Worm (Caenorhabditis elegans) whole organism, L3 larva: Measurements from ENCODE around the gene spp-27.
A peak's percentile ranks its signal among the peaks of the same experiment; 100 is the strongest.

Source experiments
- R02D3.7 ChIP-seq: fragments of 150-350 bp; optimal IDR thresholded peaks from 2 replicates; lab custom pipeline; 2014; ENCODE audit warnings: missing biosample characterization, missing genetic modification characterization
- ZK546.5 ChIP-seq: sonication (generic microtip); optimal IDR thresholded peaks from 2 replicates; lab custom pipeline; 2017; ENCODE audit warnings: missing biosample characterization, missing genetic modification characterization
- aly-2 ChIP-seq: fragments of 150-350 bp; optimal IDR thresholded peaks from 2 replicates; lab custom pipeline; 2014; ENCODE audit warnings: missing biosample characterization, missing genetic modification characterization
- ama-1 ChIP-seq: fragments of 150-350 bp; optimal IDR thresholded peaks from 2 replicates; lab custom pipeline; 2018
- ceh-16 ChIP-seq: sonication (generic microtip); optimal IDR thresholded peaks from 2 replicates; lab custom pipeline; 2017; ENCODE audit warnings: missing biosample characterization, missing genetic modification characterization
- ceh-28 ChIP-seq: fragments of 150-350 bp; optimal IDR thresholded peaks from 2 replicates; lab custom pipeline; 2014; ENCODE audit warnings: missing biosample characterization, missing genetic modification reagents, missing genetic modification characterization
- ceh-9 ChIP-seq: sonication (generic microtip); optimal IDR thresholded peaks from 2 replicates; lab custom pipeline; 2018; ENCODE audit warnings: missing biosample characterization, missing genetic modification characterization
- daf-12 ChIP-seq: fragments of 150-350 bp; optimal IDR thresholded peaks from 2 replicates; lab custom pipeline; 2014; ENCODE audit warnings: missing biosample characterization, missing genetic modification reagents, missing genetic modification characterization
- egl-27 ChIP-seq: sonication (generic microtip); optimal IDR thresholded peaks from 4 replicates; lab custom pipeline; 2017; ENCODE audit warnings: missing biosample characterization, missing genetic modification reagents, missing genetic modification characterization
- elt-1 ChIP-seq: fragments of 150-350 bp; optimal IDR thresholded peaks from 2 replicates; lab custom pipeline; 2014; ENCODE audit warnings: missing biosample characterization, missing genetic modification characterization
- elt-2 ChIP-seq: sonication (generic microtip); optimal IDR thresholded peaks from 2 replicates; lab custom pipeline; 2016; ENCODE audit warnings: missing genetic modification reagents, mild to moderate bottlenecking, missing genetic modification characterization, missing compliant biosample characterization
- elt-3 ChIP-seq, 3 experiments: fragments of 150-350 bp in 1 of 3; sonication (generic microtip) in 2 of 3; optimal IDR thresholded peaks; 2 replicates in 2 of 3; 4 replicates in 1 of 3; lab custom pipeline; 2014 to 2017; ENCODE audit warnings: missing biosample characterization in 3 of 3, missing genetic modification characterization in 3 of 3
- eor-1 ChIP-seq, 2 experiments: fragments of 150-350 bp; optimal IDR thresholded peaks; 2 replicates each; lab custom pipeline; 2014 to 2018; ENCODE audit warnings: missing biosample characterization in 2 of 2, missing genetic modification characterization in 2 of 2
- fkh-10 ChIP-seq: sonication (generic microtip); optimal IDR thresholded peaks from 2 replicates; lab custom pipeline; 2017; ENCODE audit warnings: missing biosample characterization, missing genetic modification reagents, missing genetic modification characterization
- fkh-2 ChIP-seq: fragments of 150-350 bp; optimal IDR thresholded peaks from 2 replicates; lab custom pipeline; 2014; ENCODE audit warnings: missing biosample characterization, missing genetic modification reagents, missing genetic modification characterization
- hmg-11 ChIP-seq: sonication (generic microtip); optimal IDR thresholded peaks from 2 replicates; lab custom pipeline; 2016; ENCODE audit warnings: missing genetic modification characterization, missing compliant biosample characterization
- jun-1 ChIP-seq: fragments of 150-350 bp; optimal IDR thresholded peaks from 2 replicates; lab custom pipeline; 2014; ENCODE audit warnings: missing biosample characterization, missing genetic modification reagents, missing genetic modification characterization
- lin-15B ChIP-seq: fragments of 150-350 bp; optimal IDR thresholded peaks from 2 replicates; lab custom pipeline; 2014; ENCODE audit warnings: missing biosample characterization, missing genetic modification characterization
- lsy-12 ChIP-seq: sonication (generic microtip); optimal IDR thresholded peaks from 2 replicates; lab custom pipeline; 2016; ENCODE audit warnings: mild to moderate bottlenecking, missing genetic modification characterization, missing compliant biosample characterization
- nhr-12 ChIP-seq: fragments of 150-350 bp; optimal IDR thresholded peaks from 2 replicates; lab custom pipeline; 2014; ENCODE audit warnings: missing biosample characterization, missing genetic modification characterization
- nhr-23 ChIP-seq: fragments of 150-350 bp; optimal IDR thresholded peaks from 2 replicates; lab custom pipeline; 2014; ENCODE audit warnings: missing biosample characterization, missing genetic modification reagents, missing genetic modification characterization
- nhr-237 ChIP-seq: fragments of 150-350 bp; optimal IDR thresholded peaks from 2 replicates; lab custom pipeline; 2014; ENCODE audit warnings: missing biosample characterization, missing genetic modification characterization
- nhr-25 ChIP-seq: sonication (generic microtip); optimal IDR thresholded peaks from 2 replicates; lab custom pipeline; 2017; ENCODE audit warnings: missing biosample characterization, missing genetic modification characterization
- nhr-43 ChIP-seq: sonication (generic microtip); optimal IDR thresholded peaks from 2 replicates; lab custom pipeline; 2016; ENCODE audit warnings: mild to moderate bottlenecking, missing genetic modification characterization, missing compliant biosample characterization; ENCODE audit not compliant: poor library complexity, severe bottlenecking
- nhr-67 ChIP-seq: fragments of 150-350 bp; optimal IDR thresholded peaks from 2 replicates; lab custom pipeline; 2014; ENCODE audit warnings: missing biosample characterization, missing genetic modification characterization
- nhr-76 ChIP-seq: fragments of 150-350 bp; sonication (generic microtip); optimal IDR thresholded peaks from 5 replicates; lab custom pipeline; 2014; ENCODE audit warnings: missing biosample characterization, missing genetic modification characterization
- nhr-77 ChIP-seq: fragments of 150-350 bp; optimal IDR thresholded peaks from 2 replicates; lab custom pipeline; 2014; ENCODE audit warnings: missing biosample characterization, missing genetic modification characterization
- pha-4 ChIP-seq: fragments of 150-350 bp; optimal IDR thresholded peaks from 2 replicates; lab custom pipeline; 2014; ENCODE audit warnings: missing biosample characterization, missing genetic modification reagents, missing genetic modification characterization
- pqm-1 ChIP-seq: fragments of 150-350 bp; optimal IDR thresholded peaks from 2 replicates; lab custom pipeline; 2017; ENCODE audit warnings: missing biosample characterization, missing genetic modification characterization, inconsistent platforms
- skn-1 ChIP-seq: fragments of 150-350 bp; optimal IDR thresholded peaks from 2 replicates; lab custom pipeline; 2014; ENCODE audit warnings: missing biosample characterization, missing genetic modification characterization
- snpc-4 ChIP-seq: fragments of 150-350 bp; optimal IDR thresholded peaks from 2 replicates; lab custom pipeline; 2014; ENCODE audit warnings: missing biosample characterization, missing genetic modification characterization
- tbx-2 ChIP-seq: sonication (generic microtip); optimal IDR thresholded peaks from 2 replicates; lab custom pipeline; 2016; ENCODE audit warnings: mild to moderate bottlenecking, missing genetic modification characterization, missing compliant biosample characterization
- unc-39 ChIP-seq: sonication (generic microtip); optimal IDR thresholded peaks from 4 replicates; lab custom pipeline; 2017; ENCODE audit warnings: missing biosample characterization, missing genetic modification characterization
- unc-62 ChIP-seq: fragments of 150-350 bp; sonication (generic microtip); optimal IDR thresholded peaks from 4 replicates; lab custom pipeline; 2014; ENCODE audit warnings: missing biosample characterization, missing genetic modification reagents, missing genetic modification characterization
- zag-1 ChIP-seq: fragments of 150-350 bp; optimal IDR thresholded peaks from 2 replicates; lab custom pipeline; 2014; ENCODE audit warnings: missing biosample characterization, missing genetic modification characterization
- ztf-11 ChIP-seq: fragments of 150-350 bp; optimal IDR thresholded peaks from 2 replicates; lab custom pipeline; 2014; ENCODE audit warnings: missing biosample characterization, missing genetic modification characterization

The spp-27 gene

ce11 chrV:6551707-6552390 lies 5.1 kb downstream of the spp-27 start, which contains the start of gene twk-10:
twk-10 (plus strand) TSS chrV:6552340.
- TF ChIP-seq tbx-2 (tag; lab: Kevin White, UChicago), result no peak
- no peak for TF ChIP-seq nhr-12 (tag; lab: Kevin White, UChicago)
- TF ChIP-seq pqm-1 (tag; lab: Kevin White, UChicago), result peak; percentile 5
- no peak for TF ChIP-seq ZK546.5
- peak; percentile 9 for TF ChIP-seq egl-27
- TF ChIP-seq nhr-77 (tag; lab: Kevin White, UChicago), result no peak
- TF ChIP-seq elt-2, result peak; percentile 32
- no peak for TF ChIP-seq ama-1
- no peak for TF ChIP-seq hmg-11
- no peak for TF ChIP-seq lsy-12 (tag; lab: Kevin White, UChicago)
- TF ChIP-seq fkh-10 (GFP tag; lab: Kevin White, UChicago), result no peak
- no peak for TF ChIP-seq skn-1
- peak; percentile 47 for TF ChIP-seq nhr-43 (tag; lab: Kevin White, UChicago)
- peak; percentile 12 for TF ChIP-seq nhr-23 (tag; lab: Kevin White, UChicago)
- TF ChIP-seq ceh-9, result no peak
- no peak for TF ChIP-seq snpc-4 (tag; lab: Kevin White, UChicago)
- TF ChIP-seq zag-1 (tag; lab: Kevin White, UChicago), result no peak
- TF ChIP-seq aly-2, result no peak
- TF ChIP-seq jun-1, result no peak
- TF ChIP-seq elt-3 (tag; optimal IDR thresholded peaks at IDR 0.05; lab: Kevin White, UChicago), result no peak
- TF ChIP-seq eor-1 (tag; optimal IDR thresholded peaks at IDR 0.05; lab: Kevin White, UChicago), result no peak
- TF ChIP-seq pha-4, result peak; percentile 60
- TF ChIP-seq nhr-67 (tag; lab: Kevin White, UChicago), result no peak
- TF ChIP-seq fkh-2 (tag; lab: Kevin White, UChicago), result no peak
- TF ChIP-seq nhr-76 (tag; lab: Kevin White, UChicago), result no peak
- TF ChIP-seq unc-39 (tag; lab: Kevin White, UChicago), result no peak
- no peak for TF ChIP-seq R02D3.7 (tag; lab: Kevin White, UChicago)
- TF ChIP-seq, all 47 proteins: peak for 6

- TF ChIP-seq pqm-1 (tag; lab: Kevin White, UChicago) (peak; percentile 18), pha-4 (peak; percentile 5), nhr-237 (no peak)
Measured at ce11 chrV:6549871-6550270, 7.1 kb downstream of the spp-27 start, which contains the start of gene lipl-4. lipl-4 (plus strand) TSS chrV:6550171.

ce11 chrV:6549148-6549547 lies 7.8 kb downstream of the spp-27 start, which contains the start of gene K04A8.20:
K04A8.20 (plus strand) TSS chrV:6549448.
- TF ChIP-seq nhr-25, result no peak

- no peak for TF ChIP-seq unc-62 (GFP tag; lab: Kevin White, UChicago)
- TF ChIP-seq nhr-12 (tag; lab: Kevin White, UChicago), result no peak
- no peak for TF ChIP-seq ceh-28
- no peak for TF ChIP-seq elt-3 (tag; optimal IDR thresholded peaks at IDR 0.05; lab: Kevin White, UChicago)
- no peak for TF ChIP-seq nhr-67 (tag; lab: Kevin White, UChicago)
- TF ChIP-seq ceh-16 (tag; lab: Kevin White, UChicago), result no peak
- TF ChIP-seq ZK546.5, result no peak
- no peak for TF ChIP-seq ztf-11 (tag; lab: Kevin White, UChicago)
- TF ChIP-seq pha-4, result no peak
- no peak for TF ChIP-seq ama-1
- no peak for TF ChIP-seq pqm-1 (tag; lab: Kevin White, UChicago)
- no peak for TF ChIP-seq ceh-9
- no peak for TF ChIP-seq elt-1 (tag; lab: Kevin White, UChicago)
- no peak for TF ChIP-seq daf-12 (tag; lab: Kevin White, UChicago)
- no peak for TF ChIP-seq snpc-4 (tag; lab: Kevin White, UChicago)
- TF ChIP-seq unc-39 (tag; lab: Kevin White, UChicago), result no peak
- no peak for TF ChIP-seq elt-2
- no peak for TF ChIP-seq lin-15B
- no peak for TF ChIP-seq fkh-2 (tag; lab: Kevin White, UChicago)
- TF ChIP-seq nhr-43 (tag; lab: Kevin White, UChicago), result no peak
Measured at ce11 chrV:6548309-6548708, 8.6 kb downstream of the spp-27 start.
